Worm (Caenorhabditis elegans) whole organism, L4/young adult: ENCODE results near the gene sex-1.

Experiments
- W03F9.2 ChIP-seq: fragments of 150-350 bp; optimal IDR thresholded peaks from 2 replicates; lab custom pipeline; 2014; ENCODE audit warnings: missing biosample characterization, missing genetic modification characterization
- dao-5 ChIP-seq: sonication (generic microtip); optimal IDR thresholded peaks from 2 replicates; lab custom pipeline; 2016; ENCODE audit warnings: missing genotype, missing genetic modification characterization, moderate library complexity, missing compliant biosample characterization
- him-1 ChIP-seq: sonication (generic microtip); optimal IDR thresholded peaks from 2 replicates; lab custom pipeline; 2016; ENCODE audit warnings: missing genotype, missing genetic modification reagents, missing genetic modification characterization, missing compliant biosample characterization

sex-1 gene

DNA sequence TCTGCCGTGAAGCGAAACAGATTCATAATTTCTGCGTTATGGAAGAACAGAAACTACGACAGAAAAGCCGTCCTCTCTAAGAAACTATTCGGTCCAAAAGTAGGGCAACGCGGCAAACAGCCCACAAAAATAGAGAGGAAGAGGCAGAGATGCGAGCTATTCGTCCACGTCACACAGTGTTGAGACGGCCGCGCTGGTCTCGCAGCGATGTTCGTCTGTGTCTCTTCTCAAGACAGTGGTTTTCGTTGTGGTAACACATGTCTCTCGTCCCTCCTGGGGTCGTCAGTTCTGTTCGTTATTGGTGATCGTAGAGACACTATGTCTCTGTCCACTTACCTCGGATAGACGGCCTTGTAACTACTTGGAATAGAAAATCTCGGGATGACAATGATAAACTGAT is 46.5 kb downstream of the sex-1 start, which contains the start of gene erd-2.1:
TSS of gene erd-2.1 (minus strand) at position 114 of the 400 bp plus-strand sequence.
- TF ChIP-seq dao-5 (tag; lab: Kevin White, UChicago): no peak
- peak; percentile 69 for TF ChIP-seq him-1 (tag; lab: Kevin White, UChicago)
- TF ChIP-seq W03F9.2 (tag; lab: Kevin White, UChicago): no peak

DNA sequence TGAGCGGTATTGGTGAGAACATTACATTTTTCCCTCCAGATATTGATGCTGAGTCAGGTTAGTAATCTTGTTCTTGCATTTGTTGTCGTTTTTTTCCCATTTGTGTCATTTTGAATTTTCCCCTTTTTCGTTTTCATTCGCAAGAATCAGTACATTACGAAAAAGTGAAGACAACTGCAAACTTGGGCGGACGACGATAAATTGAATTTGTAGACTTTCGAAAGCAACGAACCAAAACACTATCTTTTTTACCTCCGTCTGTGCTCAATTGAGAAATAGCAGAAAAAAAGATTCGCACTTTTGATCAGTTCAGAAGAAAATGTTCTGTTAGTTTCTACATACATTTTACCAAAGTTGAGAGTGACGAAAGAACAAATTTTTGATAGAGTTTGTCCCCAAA is 50.1 kb downstream of the sex-1 start:
- TF ChIP-seq him-1 (tag; lab: Kevin White, UChicago) (no peak), dao-5 (tag; lab: Kevin White, UChicago) (no peak), W03F9.2 (tag; lab: Kevin White, UChicago) (no peak)

DNA sequence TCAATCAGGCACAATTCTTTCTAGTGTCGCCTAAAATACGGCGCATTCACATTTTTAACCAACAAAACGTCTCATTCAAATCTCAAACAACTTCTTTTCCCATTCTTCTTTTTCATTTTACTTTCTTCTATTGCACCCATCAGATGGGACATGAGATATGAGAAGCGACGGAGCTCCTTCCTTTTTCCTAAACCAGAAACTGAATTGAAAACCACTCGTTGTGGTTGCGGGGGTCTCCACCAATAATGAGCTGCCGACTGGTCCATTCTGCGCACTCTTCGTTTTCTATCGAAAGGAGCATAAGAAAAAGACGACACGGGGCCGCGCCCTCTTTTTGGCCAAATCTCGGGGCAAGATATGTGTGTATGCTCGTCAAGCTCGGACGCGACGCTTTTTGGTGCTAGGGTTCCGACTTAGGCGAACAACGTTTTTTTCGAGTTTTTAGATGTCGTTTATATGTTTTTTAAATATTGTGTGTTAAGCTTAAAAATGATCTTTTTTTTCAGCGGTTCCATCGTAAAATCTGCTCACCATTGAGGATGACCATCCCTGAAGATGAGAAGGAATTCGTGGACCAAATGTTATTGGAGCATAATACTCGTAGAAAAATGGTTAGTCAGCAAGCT is 50.8 kb downstream of the sex-1 start, which contains the start of gene F09B9.5:
TSS of gene F09B9.5 (plus strand) at position 501 of the 626 bp plus-strand sequence.
- TF ChIP-seq dao-5 (tag; lab: Kevin White, UChicago): no peak
- TF ChIP-seq him-1 (tag; lab: Kevin White, UChicago): peak; percentile 10
- no peak for TF ChIP-seq W03F9.2 (tag; lab: Kevin White, UChicago)
